Worm (Caenorhabditis elegans): ENCODE data around the gene C16D9.1.

ce11 chrV:8305940-8306339 is 46.8 kb downstream of the C16D9.1 start:
- TF ChIP-seq zag-1 (tag; optimal IDR thresholded peaks at IDR 0.05) (no peak), ceh-82 (tag; optimal IDR thresholded peaks at IDR 0.05) (no peak), unc-55 (GFP tag; optimal IDR thresholded peaks at IDR 0.05) (no peak), nhr-237 (tag; optimal IDR thresholded peaks at IDR 0.05) (no peak), C34F6.9 (tag; optimal IDR thresholded peaks at IDR 0.05) (no peak), nhr-11 (tag; optimal IDR thresholded peaks at IDR 0.05) (no peak), ama-1 (optimal IDR thresholded peaks at IDR 0.05) (no peak), mab-5 (tag; optimal IDR thresholded peaks at IDR 0.05) (no peak), nhr-10 (tag; optimal IDR thresholded peaks at IDR 0.05) (no peak), R02D3.7 (tag; optimal IDR thresholded peaks at IDR 0.05) (no peak), aly-2 (tag; optimal IDR thresholded peaks at IDR 0.05) (no peak), skn-1 (tag; optimal IDR thresholded peaks at IDR 0.05) (no peak), lin-13 (GFP tag; optimal IDR thresholded peaks at IDR 0.05) (no peak), ceh-16 (tag; optimal IDR thresholded peaks at IDR 0.05) (no peak)

Data from whole organism, L2 larva.